Worm (Caenorhabditis elegans) whole organism, L2 larva: Measurements from ENCODE around the gene F54C9.3.

Experiments used
- aly-2 ChIP-seq: fragments of 150-350 bp; optimal IDR thresholded peaks from 2 replicates; lab custom pipeline; 2014; ENCODE audit warnings: missing biosample characterization, missing genetic modification characterization
- fos-1 ChIP-seq: fragments of 150-350 bp; optimal IDR thresholded peaks from 2 replicates; lab custom pipeline; 2014; ENCODE audit warnings: missing biosample characterization, missing genetic modification characterization
- nhr-11 ChIP-seq: fragments of 150-350 bp; optimal IDR thresholded peaks from 2 replicates; lab custom pipeline; 2014; ENCODE audit warnings: missing biosample characterization, missing genetic modification characterization
- nhr-6 ChIP-seq: fragments of 150-350 bp; optimal IDR thresholded peaks from 2 replicates; lab custom pipeline; 2014; ENCODE audit warnings: missing biosample characterization, missing genetic modification characterization
- unc-39 ChIP-seq: fragments of 150-350 bp; optimal IDR thresholded peaks from 2 replicates; lab custom pipeline; 2014; ENCODE audit warnings: missing biosample characterization, missing genetic modification characterization
- unc-55 ChIP-seq: fragments of 150-350 bp; sonication (generic microtip); optimal IDR thresholded peaks from 3 replicates; lab custom pipeline; 2014; ENCODE audit warnings: missing biosample characterization, missing genetic modification reagents, missing genetic modification characterization

DNA sequence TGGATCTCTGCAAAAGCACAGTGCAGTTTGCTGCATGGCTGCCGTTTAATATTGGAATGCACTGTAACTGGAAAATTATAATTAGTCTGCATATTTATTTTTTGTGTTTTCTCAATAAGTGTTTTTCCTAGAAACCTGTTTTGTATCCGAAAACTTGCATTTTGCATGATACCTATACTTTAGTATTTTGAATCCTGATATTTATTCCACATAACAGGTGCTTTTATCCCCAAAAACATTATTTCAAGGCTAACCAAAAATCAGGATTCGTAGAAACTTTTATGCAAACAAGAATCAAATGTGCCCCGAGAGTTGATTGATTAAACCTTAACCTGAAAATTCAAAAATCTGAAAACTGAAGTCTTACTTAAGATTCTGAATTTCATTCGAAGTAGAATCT, 43.9 kb upstream of the F54C9.3 start:
- TF ChIP-seq fos-1 (tag; lab: Kevin White, UChicago) (no peak), unc-55 (GFP tag; lab: Kevin White, UChicago) (no peak), nhr-11 (tag; lab: Kevin White, UChicago) (no peak), nhr-6 (no peak), unc-39 (tag; lab: Kevin White, UChicago) (no peak), aly-2 (tag; lab: Kevin White, UChicago) (no peak)
